Worm (Caenorhabditis elegans) whole organism, L2 larva: Measurements from ENCODE around the gene ugt-11.

Experiments
- lsy-2 ChIP-seq, 2 experiments: fragments of 150-350 bp in 1 of 2; sonication (generic microtip) in 1 of 2; optimal IDR thresholded peaks; 2 replicates each; lab custom pipeline; 2014 to 2017; ENCODE audit warnings: missing biosample characterization in 2 of 2, missing genetic modification characterization in 2 of 2
- nhr-12 ChIP-seq: fragments of 150-350 bp; optimal IDR thresholded peaks from 2 replicates; lab custom pipeline; 2014; ENCODE audit warnings: missing biosample characterization, missing genetic modification characterization

- TF ChIP-seq lsy-2 (tag; optimal IDR thresholded peaks at IDR 0.05; lab: Kevin White, UChicago) = no peak
- TF ChIP-seq nhr-12 (tag; lab: Kevin White, UChicago) = no peak
These were observed 17.4 kb upstream of the ugt-11 start, which contains the start of gene H23N18.5 for ce11 chrV:4912313-4912712.
